Fruit fly (Drosophila melanogaster): ENCODE results near the gene ZnT86D.

dm6 chr3R:11221437-11222230, 7.3 kb upstream of the ZnT86D start, which contains the start of the genes CG6693 and RpL3:
- TF ChIP-seq CTCF (optimal IDR thresholded peaks at IDR 0.05) (peak; percentile 63 to 66), CG8478 (optimal IDR thresholded peaks at IDR 0.05) (no peak)

All from S2 (cell line).